Worm (Caenorhabditis elegans) whole organism, young adult: Measurements from ENCODE around the gene T03G6.1.

Source experiments
- F33H1.4 ChIP-seq: fragments of 200-800 bp; sonication (Bioruptor generic); IDR thresholded peaks from 2 replicates; pipeline ENCODE4 v1.3.6; 2022; ENCODE audit warnings: missing genetic modification reagents, missing genetic modification characterization, missing compliant biosample characterization
- ZK185.1 ChIP-seq: sonication (generic microtip); optimal IDR thresholded peaks from 2 replicates; lab custom pipeline; 2016; ENCODE audit warnings: mild to moderate bottlenecking, missing genetic modification characterization, missing compliant biosample characterization; ENCODE audit not compliant: poor library complexity, severe bottlenecking
- aptf-2 ChIP-seq: fragments of 200-800 bp; sonication (Bioruptor generic); conservative IDR thresholded peaks from 2 replicates; pipeline ENCODE4 v1.3.6; 2022; ENCODE audit warnings: missing genetic modification reagents, missing genetic modification characterization, missing compliant biosample characterization
- fkh-3 ChIP-seq: sonication (generic microtip); optimal IDR thresholded peaks from 2 replicates; lab custom pipeline; 2016; ENCODE audit warnings: mild to moderate bottlenecking, missing genetic modification characterization, missing compliant biosample characterization
- mcd-1 ChIP-seq: fragments of 200-800 bp; sonication (Bioruptor generic); IDR thresholded peaks from 2 replicates; pipeline ENCODE4 v1.3.6; 2022; ENCODE audit warnings: missing genetic modification reagents, missing genetic modification characterization, missing compliant biosample characterization
- mes-4 ChIP-seq: sonication (generic microtip); optimal IDR thresholded peaks from 2 replicates; lab custom pipeline; 2016; ENCODE audit warnings: missing genotype, missing genetic modification characterization, missing compliant biosample characterization
- pha-4 ChIP-seq: fragments of 150-350 bp; sonication (generic microtip); optimal IDR thresholded peaks from 2 replicates; lab custom pipeline; 2014; ENCODE audit warnings: missing biosample characterization, missing genetic modification reagents, missing genetic modification characterization
- sea-2 ChIP-seq: fragments of 200-800 bp; sonication (Bioruptor generic); IDR thresholded peaks from 2 replicates; pipeline ENCODE4 v1.3.6; 2022; ENCODE audit warnings: missing genetic modification characterization, missing compliant biosample characterization
- snpc-4 ChIP-seq, 5 experiments: fragments of 150-350 bp in 1 of 5; sonication (generic microtip) in 4 of 5; optimal IDR thresholded peaks; 2 replicates each; lab custom pipeline; 2014 to 2018; ENCODE audit warnings: missing genetic modification characterization in 5 of 5, missing biosample characterization in 3 of 5, antibody characterized with exemption in 2 of 5, mild to moderate bottlenecking in 2 of 5, missing compliant biosample characterization in 2 of 5, missing genotype in 2 of 5, moderate library complexity in 2 of 5, missing genetic modification reagents in 1 of 5
- tlf-1 ChIP-seq: fragments of 200-800 bp; sonication (Bioruptor generic); optimal IDR thresholded peaks from 2 replicates; lab custom pipeline; 2018; ENCODE audit warnings: mild to moderate bottlenecking, missing genetic modification characterization, missing compliant biosample characterization
- ztf-18 ChIP-seq: sonication (generic microtip); optimal IDR thresholded peaks from 2 replicates; lab custom pipeline; 2016; ENCODE audit warnings: missing genotype, mild to moderate bottlenecking, missing genetic modification characterization, missing compliant biosample characterization

ce11 chrX:2590023-2590422, 18.0 kb upstream of the T03G6.1 start:
- TF ChIP-seq sea-2 (GFP tag; lab: Robert Waterston, UW) (no peak), ztf-18 (no peak), snpc-4 (GFP tag; optimal IDR thresholded peaks at IDR 0.05; lab: Kevin White, UChicago) (no peak), snpc-4 (tag; optimal IDR thresholded peaks at IDR 0.05; lab: Kevin White, UChicago) (no peak), pha-4 (tag; lab: Kevin White, UChicago) (no peak), ZK185.1 (tag; lab: Kevin White, UChicago) (no peak), F33H1.4 (no peak), mcd-1 (GFP tag; lab: Robert Waterston, UW) (no peak), mes-4 (tag; lab: Kevin White, UChicago) (no peak), tlf-1 (GFP tag; lab: Kevin White, UChicago) (no peak), fkh-3 (no peak), aptf-2 (GFP tag; lab: Robert Waterston, UW) (no peak)
